Worm (Caenorhabditis elegans): ENCODE measurements around the gene F40F8.1.

ce11 chrII:11105981-11106711 lies 21.3 kb upstream of the F40F8.1 start, which contains the start of gene nasp-1:
- TF ChIP-seq ref-1 (GFP tag; conservative IDR thresholded peaks at IDR 0.05): no peak
- no peak for TF ChIP-seq cog-1 (tag; optimal IDR thresholded peaks at IDR 0.05)
- no peak for TF ChIP-seq ztf-29 (GFP tag; IDR thresholded peaks at IDR 0.05)
- no peak for TF ChIP-seq ztf-23 (GFP tag; IDR thresholded peaks at IDR 0.05)
- TF ChIP-seq T22C8.4 (GFP tag; IDR thresholded peaks at IDR 0.05): no peak
